Fruit fly (Drosophila melanogaster) whole organism, adult: Measurements from ENCODE around the gene Tspo.

Source experiments
- CG11617 ChIP-seq: fragments of 200-800 bp; sonication (Bioruptor generic); optimal IDR thresholded peaks from 2 replicates; lab custom pipeline; 2017; ENCODE audit warnings: mild to moderate bottlenecking, missing biosample characterization, missing genetic modification reagents, missing genetic modification characterization
- CG14711 ChIP-seq: fragments of 200-800 bp; sonication (Bioruptor generic); optimal IDR thresholded peaks from 2 replicates; lab custom pipeline; 2018; ENCODE audit warnings: missing biosample characterization, mild to moderate bottlenecking, missing genetic modification characterization, moderate library complexity
- CG5204 ChIP-seq: fragments of 200-800 bp; sonication (Bioruptor generic); optimal IDR thresholded peaks from 2 replicates; lab custom pipeline; 2016; ENCODE audit warnings: missing biosample characterization, missing genetic modification characterization
- CG7101 ChIP-seq: fragments of 200-800 bp; sonication (Bioruptor generic); optimal IDR thresholded peaks from 2 replicates; lab custom pipeline; 2018; ENCODE audit warnings: missing biosample characterization, mild to moderate bottlenecking, missing genetic modification characterization, moderate library complexity
- Crg-1 ChIP-seq: fragments of 200-800 bp; sonication (Bioruptor generic); optimal IDR thresholded peaks from 2 replicates; lab custom pipeline; 2016; ENCODE audit warnings: missing biosample characterization, missing genetic modification characterization
- ovo ChIP-seq: fragments of 200-800 bp; sonication (Bioruptor generic); optimal IDR thresholded peaks from 2 replicates; lab custom pipeline; 2016; ENCODE audit warnings: missing biosample characterization, missing genetic modification characterization
- pad ChIP-seq: fragments of 200-800 bp; sonication (Bioruptor generic); optimal IDR thresholded peaks from 3 replicates; lab custom pipeline; 2017; ENCODE audit warnings: missing biosample characterization, missing genetic modification characterization, mild to moderate bottlenecking, moderate library complexity, missing genetic modification reagents
- toe ChIP-seq: fragments of 200-800 bp; sonication (Bioruptor generic); optimal IDR thresholded peaks from 2 replicates; lab custom pipeline; 2016; ENCODE audit warnings: missing biosample characterization, missing genetic modification characterization

- TF ChIP-seq pad (GFP tag; lab: Kevin White, UChicago) (no peak), ovo (no peak), CG11617 (GFP tag; lab: Kevin White, UChicago) (no peak), CG7101 (tag; lab: Kevin White, UChicago) (no peak), CG14711 (no peak), CG5204 (GFP tag; lab: Kevin White, UChicago) (no peak), Crg-1 (GFP tag; lab: Kevin White, UChicago) (no peak), toe (GFP tag; lab: Kevin White, UChicago) (no peak)
Measured at dm6 chr2L:594635-595384, 35.4 kb downstream of the Tspo start, which contains the start of gene Gsc.
